Fruit fly (Drosophila melanogaster): ENCODE results near the gene Cds.
A peak's percentile ranks its signal among the peaks of the same experiment; 100 is the strongest.

dm6 chr3L:8175818-8176217 is 48.3 kb downstream of the Cds start, which contains the start of gene RecQ4:
- TF ChIP-seq CG13296 (GFP tag; optimal IDR thresholded peaks at IDR 0.05) = no peak
- TF ChIP-seq CG32767 (GFP tag; IDR thresholded peaks at IDR 0.05) = no peak
- TF ChIP-seq GATAe (GFP tag; conservative IDR thresholded peaks at IDR 0.05) = no peak
- TF ChIP-seq CG18011 (GFP tag; optimal IDR thresholded peaks at IDR 0.05) = peak; percentile 17
- no peak for TF ChIP-seq CG3838 (GFP tag; optimal IDR thresholded peaks at IDR 0.05)
- no peak for TF ChIP-seq kah (GFP tag; optimal IDR thresholded peaks at IDR 0.05)
- TF ChIP-seq odd (GFP tag; optimal IDR thresholded peaks at IDR 0.05) = no peak
- TF ChIP-seq nerfin-1 (tag; optimal IDR thresholded peaks at IDR 0.05) = no peak
- TF ChIP-seq Vsx1 (GFP tag; optimal IDR thresholded peaks at IDR 0.05) = no peak
- no peak for TF ChIP-seq Atf6 (GFP tag; IDR thresholded peaks at IDR 0.05)
- TF ChIP-seq C15 (GFP tag; IDR thresholded peaks at IDR 0.05) = no peak
- peak; percentile 31 for TF ChIP-seq CG10267 (tag; optimal IDR thresholded peaks at IDR 0.05)
